Fruit fly (Drosophila melanogaster) whole organism, embryonic: ENCODE data around the gene CG1910.

Source experiments
- CG1024 ChIP-seq: fragments of 200-800 bp; sonication (Bioruptor generic); IDR thresholded peaks from 2 replicates; pipeline ENCODE4 v1.3.6; 2022; ENCODE audit warnings: missing biosample characterization, missing genetic modification characterization
- CG12155 ChIP-seq: fragments of 200-800 bp; sonication (Bioruptor generic); optimal IDR thresholded peaks from 3 replicates; lab custom pipeline; 2016; ENCODE audit warnings: missing biosample characterization, missing genetic modification characterization
- CG12219 ChIP-seq: fragments of 200-800 bp; sonication (Bioruptor generic); optimal IDR thresholded peaks from 3 replicates; lab custom pipeline; 2018; ENCODE audit warnings: missing biosample characterization, mild to moderate bottlenecking, missing genetic modification characterization
- CG14441 ChIP-seq: fragments of 200-800 bp; sonication (Bioruptor generic); IDR thresholded peaks from 2 replicates; pipeline ENCODE4 v1.3.6; 2022; ENCODE audit warnings: missing biosample characterization, missing genetic modification characterization
- CG14667 ChIP-seq: fragments of 200-800 bp; sonication (Bioruptor generic); IDR thresholded peaks from 2 replicates; pipeline ENCODE4 v1.3.6; 2022; ENCODE audit warnings: missing biosample characterization, missing genetic modification characterization
- CG14710 ChIP-seq: fragments of 200-800 bp; sonication (Bioruptor generic); optimal IDR thresholded peaks from 3 replicates; lab custom pipeline; 2019; ENCODE audit warnings: missing biosample characterization, mild to moderate bottlenecking, missing genetic modification characterization, moderate library complexity
- CG16815 ChIP-seq: fragments of 200-800 bp; sonication (Bioruptor generic); optimal IDR thresholded peaks from 3 replicates; lab custom pipeline; 2017; ENCODE audit warnings: missing biosample characterization, mild to moderate bottlenecking, missing genetic modification characterization
- CG17385 ChIP-seq: fragments of 200-800 bp; sonication (Bioruptor generic); optimal IDR thresholded peaks from 3 replicates; lab custom pipeline; 2018; ENCODE audit warnings: missing biosample characterization, mild to moderate bottlenecking, missing genetic modification characterization
- CG17612 ChIP-seq: fragments of 200-800 bp; sonication (Bioruptor generic); IDR thresholded peaks from 2 replicates; pipeline ENCODE4 v1.3.6; 2022; ENCODE audit warnings: missing biosample characterization, missing genetic modification characterization
- CG33213 ChIP-seq: fragments of 200-800 bp; sonication (Bioruptor generic); optimal IDR thresholded peaks from 3 replicates; lab custom pipeline; 2016; ENCODE audit warnings: missing biosample characterization, missing genetic modification characterization
- CG34224 ChIP-seq: fragments of 200-800 bp; sonication (Bioruptor generic); IDR thresholded peaks from 3 replicates; pipeline ENCODE4 v1.3.6; 2022; ENCODE audit warnings: missing biosample characterization, missing genetic modification characterization; ENCODE audit not compliant: partially characterized antibody
- CG6765 ChIP-seq: fragments of 200-800 bp; sonication (Bioruptor generic); optimal IDR thresholded peaks from 3 replicates; lab custom pipeline; 2017; ENCODE audit warnings: missing biosample characterization, mild to moderate bottlenecking, missing genetic modification characterization
- CG7372 ChIP-seq: fragments of 200-800 bp; sonication (Bioruptor generic); IDR thresholded peaks from 2 replicates; pipeline ENCODE4 v1.3.6; 2022; ENCODE audit warnings: missing biosample characterization, missing genetic modification characterization
- CG7556 ChIP-seq: fragments of 200-800 bp; sonication (Bioruptor generic); optimal IDR thresholded peaks from 2 replicates; lab custom pipeline; 2017; ENCODE audit warnings: missing biosample characterization, mild to moderate bottlenecking, missing genetic modification characterization
- CG7987 ChIP-seq: fragments of 200-800 bp; sonication (Bioruptor generic); optimal IDR thresholded peaks from 2 replicates; lab custom pipeline; 2018; ENCODE audit warnings: missing biosample characterization, mild to moderate bottlenecking, missing genetic modification characterization, moderate library complexity
- CG9797 ChIP-seq: fragments of 200-800 bp; sonication (Bioruptor generic); optimal IDR thresholded peaks from 3 replicates; lab custom pipeline; 2018; ENCODE audit warnings: missing biosample characterization, mild to moderate bottlenecking, missing genetic modification characterization
- Chrac-16 ChIP-seq: fragments of 200-800 bp; sonication (Bioruptor generic); optimal IDR thresholded peaks from 3 replicates; lab custom pipeline; 2016; ENCODE audit warnings: missing biosample characterization, missing genetic modification characterization
- CrebB ChIP-seq: fragments of 200-800 bp; sonication (Bioruptor generic); optimal IDR thresholded peaks from 3 replicates; lab custom pipeline; 2018; ENCODE audit warnings: missing biosample characterization, mild to moderate bottlenecking, missing genetic modification characterization
- Dp ChIP-seq: fragments of 200-800 bp; sonication (Bioruptor generic); optimal IDR thresholded peaks from 2 replicates; lab custom pipeline; 2018; ENCODE audit warnings: missing biosample characterization, mild to moderate bottlenecking, missing genetic modification characterization, moderate library complexity
- E2f2 ChIP-seq: fragments of 200-800 bp; sonication (Bioruptor generic); IDR thresholded peaks from 2 replicates; pipeline ENCODE4 v1.3.6; 2022; ENCODE audit warnings: missing biosample characterization, missing genetic modification characterization
- Fer2 ChIP-seq: fragments of 200-800 bp; sonication (Bioruptor generic); optimal IDR thresholded peaks from 2 replicates; lab custom pipeline; 2018; ENCODE audit warnings: missing biosample characterization, mild to moderate bottlenecking, missing genetic modification characterization, moderate library complexity
- H15 ChIP-seq: fragments of 200-800 bp; sonication (Bioruptor generic); IDR thresholded peaks from 3 replicates; pipeline ENCODE4 v1.3.6; 2022; ENCODE audit warnings: missing biosample characterization, missing genetic modification characterization
- HLH54F ChIP-seq: fragments of 200-800 bp; sonication (Bioruptor generic); optimal IDR thresholded peaks from 3 replicates; lab custom pipeline; 2016; ENCODE audit warnings: missing biosample characterization, missing genetic modification characterization
- Hmr ChIP-seq: fragments of 200-800 bp; sonication (Bioruptor generic); optimal IDR thresholded peaks from 3 replicates; lab custom pipeline; 2017; ENCODE audit warnings: mild to moderate bottlenecking, missing biosample characterization, missing genetic modification reagents, missing genetic modification characterization
- Hr3 ChIP-seq: fragments of 200-800 bp; sonication (Bioruptor generic); optimal IDR thresholded peaks from 3 replicates; lab custom pipeline; 2016; ENCODE audit warnings: missing biosample characterization, missing genetic modification characterization
- Hr39 ChIP-seq: fragments of >200 bp; optimal IDR thresholded peaks from 2 replicates; lab custom pipeline; 2017
- Scr ChIP-seq: fragments of 200-800 bp; sonication (Bioruptor generic); IDR thresholded peaks from 2 replicates; pipeline ENCODE4 v1.3.6; 2022; ENCODE audit warnings: missing biosample characterization, missing genetic modification characterization; ENCODE audit not compliant: partially characterized antibody
- Spps ChIP-seq: fragments of 200-800 bp; sonication (Bioruptor generic); optimal IDR thresholded peaks from 2 replicates; lab custom pipeline; 2018; ENCODE audit warnings: missing biosample characterization, mild to moderate bottlenecking, missing genetic modification characterization
- Sry-β ChIP-seq: fragments of 200-800 bp; sonication (Bioruptor generic); optimal IDR thresholded peaks from 2 replicates; lab custom pipeline; 2018; ENCODE audit warnings: missing biosample characterization, mild to moderate bottlenecking, missing genetic modification characterization, moderate library complexity
- Xbp1 ChIP-seq: fragments of 200-800 bp; sonication (Bioruptor generic); optimal IDR thresholded peaks from 3 replicates; lab custom pipeline; 2016; ENCODE audit warnings: missing biosample characterization, mild to moderate bottlenecking, missing genetic modification characterization
- Xrp1 ChIP-seq: fragments of 200-800 bp; sonication (Bioruptor generic); IDR thresholded peaks from 2 replicates; pipeline ENCODE4 v1.3.6; 2022; ENCODE audit warnings: missing biosample characterization, missing genetic modification characterization
- ac ChIP-seq: fragments of 200-800 bp; sonication (Bioruptor generic); optimal IDR thresholded peaks from 3 replicates; lab custom pipeline; 2017; ENCODE audit warnings: missing biosample characterization, mild to moderate bottlenecking, missing genetic modification characterization
- bab2 ChIP-seq: fragments of 200-800 bp; sonication (Bioruptor generic); optimal IDR thresholded peaks from 2 replicates; lab custom pipeline; 2016; ENCODE audit warnings: missing biosample characterization, missing genetic modification characterization
- btn ChIP-seq: fragments of 200-800 bp; sonication (Bioruptor generic); optimal IDR thresholded peaks from 2 replicates; lab custom pipeline; 2016; ENCODE audit warnings: missing biosample characterization, missing genetic modification characterization
- cas ChIP-seq: fragments of 200-800 bp; sonication (Bioruptor generic); IDR thresholded peaks from 2 replicates; pipeline ENCODE4 v1.3.6; 2022; ENCODE audit warnings: missing biosample characterization, missing genetic modification characterization
- crp ChIP-seq, 2 experiments: fragments of 200-800 bp; sonication (Bioruptor generic); optimal IDR thresholded peaks; 2 replicates in 1 of 2; 3 replicates in 1 of 2; lab custom pipeline; 2017; ENCODE audit warnings: missing biosample characterization in 2 of 2, missing genetic modification characterization in 2 of 2, mild to moderate bottlenecking in 1 of 2, moderate library complexity in 1 of 2
- dmrt99B ChIP-seq: fragments of 200-800 bp; sonication (Bioruptor generic); optimal IDR thresholded peaks from 2 replicates; lab custom pipeline; 2018; ENCODE audit warnings: missing biosample characterization, mild to moderate bottlenecking, missing genetic modification characterization, moderate library complexity
- hkb ChIP-seq, 2 experiments: fragments of 200-800 bp in 1 of 2; fragments of >200 bp in 1 of 2; sonication (Bioruptor generic) in 1 of 2; IDR thresholded peaks in 1 of 2; optimal IDR thresholded peaks in 1 of 2; 2 replicates each; pipeline versions ENCODE4 v1.3.6 to Lab custom; 2017 to 2022; ENCODE audit warnings: missing biosample characterization in 1 of 2, missing genetic modification characterization in 1 of 2
- kah ChIP-seq: fragments of 200-800 bp; sonication (Bioruptor generic); optimal IDR thresholded peaks from 2 replicates; lab custom pipeline; 2018; ENCODE audit warnings: missing biosample characterization, mild to moderate bottlenecking, missing genetic modification characterization
- pan ChIP-seq, 4 experiments: fragments of >200 bp in 3 of 4; fragments of 200-800 bp in 1 of 4; sonication (Bioruptor generic) in 1 of 4; optimal IDR thresholded peaks in 3 of 4; IDR thresholded peaks in 1 of 4; 2 replicates each; pipeline versions ENCODE4 v1.3.6 to Lab custom; 2017 to 2022; ENCODE audit warnings: missing biosample characterization in 2 of 4, missing genetic modification characterization in 2 of 4, mixed read lengths in 1 of 4
- pfk ChIP-seq: fragments of 200-800 bp; sonication (Bioruptor generic); optimal IDR thresholded peaks from 2 replicates; lab custom pipeline; 2018; ENCODE audit warnings: missing biosample characterization, mild to moderate bottlenecking, missing genetic modification characterization, moderate library complexity
- sc ChIP-seq, 3 experiments: fragments of >200 bp in 2 of 3; fragments of 200-800 bp in 1 of 3; sonication (Bioruptor generic) in 1 of 3; optimal IDR thresholded peaks; 2 replicates in 2 of 3; 3 replicates in 1 of 3; lab custom pipeline; 2017; ENCODE audit warnings: mild to moderate bottlenecking in 1 of 3, missing biosample characterization in 1 of 3, missing genetic modification characterization in 1 of 3, missing genetic modification reagents in 1 of 3
- sens ChIP-seq: fragments of 200-800 bp; sonication (Bioruptor generic); peaks from one replicate; lab custom pipeline; 2016; ENCODE audit warnings: missing biosample characterization, missing genetic modification characterization
- so ChIP-seq: fragments of 200-800 bp; sonication (Bioruptor generic); IDR thresholded peaks from 3 replicates; pipeline ENCODE4 v1.3.6; 2022; ENCODE audit warnings: missing biosample characterization, missing genetic modification characterization
- tio ChIP-seq: fragments of 200-800 bp; sonication (Bioruptor generic); optimal IDR thresholded peaks from 2 replicates; lab custom pipeline; 2017; ENCODE audit warnings: missing biosample characterization, missing genetic modification characterization, inconsistent platforms
- trem ChIP-seq: fragments of 200-800 bp; optimal IDR thresholded peaks from 3 replicates; lab custom pipeline; 2019; ENCODE audit warnings: missing biosample characterization, mild to moderate bottlenecking, missing genetic modification characterization, moderate library complexity
- vfl ChIP-seq: fragments of 200-800 bp; sonication (Bioruptor generic); optimal IDR thresholded peaks from 2 replicates; lab custom pipeline; 2016; ENCODE audit warnings: missing biosample characterization, missing genetic modification characterization
- zfh1 ChIP-seq: fragments of 200-800 bp; sonication (Bioruptor generic); IDR thresholded peaks from 3 replicates; pipeline ENCODE4 v1.3.6; 2022; ENCODE audit warnings: missing biosample characterization, missing genetic modification characterization

Gene CG1910

dm6 chr3R:31793664-31794417 lies 46.4 kb downstream of the CG1910 start, which contains the start of the genes Mccc1 and Acf (continued):
- TF ChIP-seq hkb (optimal IDR thresholded peaks at IDR 0.05; lab: Kevin White, UChicago) (peak; percentile 13), hkb (GFP tag; IDR thresholded peaks at IDR 0.05; lab: Robert Waterston, UW) (peak; percentile 45; the same call in 1 of the 2 replicates), Hr3 (GFP tag; lab: Kevin White, UChicago) (peak; percentile 21), CG14710 (tag; lab: Kevin White, UChicago) (peak; percentile 60), Hr39 (no peak), Hmr (GFP tag; lab: Kevin White, UChicago) (no peak), Xrp1 (GFP tag; lab: Robert Waterston, UW) (peak; percentile 54), Sry-β (GFP tag; lab: Kevin White, UChicago) (peak; percentile 19), Scr (GFP tag; lab: Robert Waterston, UW) (peak; percentile 69), E2f2 (GFP tag; lab: Robert Waterston, UW) (peak; percentile 42), CG7556 (GFP tag; lab: Kevin White, UChicago) (no peak), Fer2 (no peak), CG9797 (GFP tag; lab: Kevin White, UChicago) (peak; percentile 69), CG14441 (peak; percentile 33; the same call in 1 of the 2 replicates), CG14667 (GFP tag; lab: Robert Waterston, UW) (no peak), cas (GFP tag; lab: Robert Waterston, UW) (no peak), sens (GFP tag; lab: Kevin White, UChicago) (peak; percentile 93), CG7987 (GFP tag; lab: Kevin White, UChicago) (no peak), kah (GFP tag; lab: Kevin White, UChicago) (no peak), crp (GFP tag; optimal IDR thresholded peaks at IDR 0.05; lab: Kevin White, UChicago) (peak in 1 of 2 experiments; percentile 56), CG17385 (no peak), Xbp1 (GFP tag; lab: Kevin White, UChicago) (no peak), dmrt99B (no peak), CG6765 (GFP tag; lab: Kevin White, UChicago) (no peak), vfl (GFP tag; lab: Kevin White, UChicago) (peak; percentile 14), CG17612 (no peak), CG1024 (GFP tag; lab: Robert Waterston, UW) (no peak), CG33213 (GFP tag; lab: Kevin White, UChicago) (peak; percentile 44), Spps (no peak), CG12219 (GFP tag; lab: Kevin White, UChicago) (no peak), sc (optimal IDR thresholded peaks at IDR 0.05; lab: Kevin White, UChicago) (no peak), sc (GFP tag; optimal IDR thresholded peaks at IDR 0.05; lab: Kevin White, UChicago) (no peak), HLH54F (GFP tag; lab: Kevin White, UChicago) (peak; percentile 31), bab2 (GFP tag; lab: Kevin White, UChicago) (no peak), CG7372 (GFP tag; lab: Robert Waterston, UW) (no peak), H15 (no peak), so (GFP tag; lab: Robert Waterston, UW) (0 out of 3 replicates have a peak, but pooled peaks have one; percentile 38), ac (GFP tag; lab: Kevin White, UChicago) (no peak), trem (tag; lab: Kevin White, UChicago) (peak; percentile 54), Chrac-16 (GFP tag; lab: Kevin White, UChicago) (peak; percentile 42), CG16815 (no peak), pfk (GFP tag; lab: Kevin White, UChicago) (no peak), pan (optimal IDR thresholded peaks at IDR 0.05; lab: Kevin White, UChicago) (no peak), pan (GFP tag; optimal IDR thresholded peaks at IDR 0.05 in 1 of 2, IDR thresholded peaks at IDR 0.05 in 1 of 2) (peak in 1 of 2 experiments; percentile 43), tio (GFP tag; lab: Kevin White, UChicago) (no peak), CrebB (no peak), CG12155 (GFP tag; lab: Kevin White, UChicago) (peak; percentile 37), CG34224 (peak; percentile 60; the same call in 1 of the 3 replicates), btn (no peak), zfh1 (GFP tag; lab: Robert Waterston, UW) (peak; percentile 33; the same call in 1 of the 3 replicates), Dp (GFP tag; lab: Kevin White, UChicago) (peak; percentile 33)
